Fruit fly (Drosophila melanogaster): ENCODE results near the gene Uros2.

Gene Uros2

DNA sequence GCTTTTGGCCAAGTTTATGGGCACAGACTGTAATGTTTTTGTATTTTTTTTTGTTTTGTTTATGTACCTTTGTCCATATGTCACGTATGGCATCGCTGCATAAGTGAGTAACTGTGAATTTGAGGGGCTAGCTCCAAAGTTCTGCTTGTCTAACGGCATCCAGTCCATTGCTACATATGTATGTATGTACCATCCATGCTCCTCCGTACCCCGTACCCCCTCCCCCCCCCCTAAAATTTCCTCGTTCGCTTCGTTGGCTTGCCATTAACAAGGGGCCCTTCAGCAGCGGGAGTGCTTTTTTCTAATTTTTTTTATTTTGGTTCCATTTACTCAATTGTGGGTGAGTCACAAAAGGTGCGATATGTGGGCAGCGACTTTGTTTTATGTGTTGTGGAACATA lies 25.8 kb downstream of the Uros2 start:
- TF ChIP-seq Sox102F (GFP tag; optimal IDR thresholded peaks at IDR 0.05): no peak
- no peak for TF ChIP-seq chm (GFP tag; IDR thresholded peaks at IDR 0.05)
- no peak for TF ChIP-seq jing (GFP tag; optimal IDR thresholded peaks at IDR 0.05)
- TF ChIP-seq CG16813 (GFP tag; IDR thresholded peaks at IDR 0.05; ENCODE audit: partially characterized antibody): no peak
- TF ChIP-seq CG8281 (tag; optimal IDR thresholded peaks at IDR 0.05): no peak
- TF ChIP-seq CG6654 (GFP tag; optimal IDR thresholded peaks at IDR 0.05): no peak
- TF ChIP-seq CG9609 (GFP tag; optimal IDR thresholded peaks at IDR 0.05): no peak
- TF ChIP-seq inv (GFP tag; IDR thresholded peaks at IDR 0.05; ENCODE audit: partially characterized antibody): no peak
- TF ChIP-seq CG14710 (tag; optimal IDR thresholded peaks at IDR 0.05): no peak
- TF ChIP-seq CG4328 (GFP tag; optimal IDR thresholded peaks at IDR 0.05): no peak
- no peak for TF ChIP-seq trh (GFP tag; optimal IDR thresholded peaks at IDR 0.05)
- peak; percentile 49 for TF ChIP-seq kni (GFP tag; optimal IDR thresholded peaks at IDR 0.05)
- TF ChIP-seq HLH3B (GFP tag; IDR thresholded peaks at IDR 0.05): no peak
- TF ChIP-seq lbe (GFP tag; optimal IDR thresholded peaks at IDR 0.05): no peak
- no peak for TF ChIP-seq Asciz (GFP tag; optimal IDR thresholded peaks at IDR 0.05)
- no peak for TF ChIP-seq CkIIα-i1 (GFP tag; IDR thresholded peaks at IDR 0.05)
- no peak for TF ChIP-seq MESR4 (GFP tag; optimal IDR thresholded peaks at IDR 0.05)
- TF ChIP-seq CG6689 (GFP tag; IDR thresholded peaks at IDR 0.05): no peak
- peak; percentile 83 for TF ChIP-seq crol (GFP tag; IDR thresholded peaks at IDR 0.05)
- no peak for TF ChIP-seq Atf6 (GFP tag; IDR thresholded peaks at IDR 0.05)
- no peak for TF ChIP-seq zf30C (GFP tag; optimal IDR thresholded peaks at IDR 0.05)
- no peak for TF ChIP-seq CG15514 (GFP tag; optimal IDR thresholded peaks at IDR 0.05)
- peak; percentile 71; the same call in 2 of the 3 replicates for TF ChIP-seq sr (GFP tag; IDR thresholded peaks at IDR 0.05)

DNA sequence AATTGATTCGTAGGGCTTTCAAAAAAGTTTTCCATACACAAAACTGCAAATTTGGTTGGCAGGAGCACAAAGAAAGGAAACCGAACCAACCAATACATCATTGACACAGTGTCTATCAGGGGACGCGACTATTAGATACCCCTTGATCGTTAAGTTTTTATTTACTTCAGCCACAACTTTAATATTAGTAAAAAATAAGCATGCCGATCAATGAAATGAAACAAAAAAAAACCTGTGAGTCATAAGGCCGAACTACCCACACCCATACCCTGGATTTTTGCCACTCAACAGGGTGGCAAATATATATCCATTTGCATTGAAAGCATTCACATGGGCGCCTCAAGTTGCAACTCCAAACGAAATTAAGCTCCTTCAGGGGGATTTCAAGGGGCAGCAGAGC lies 28.0 kb downstream of the Uros2 start:
- TF ChIP-seq Bdp1 (GFP tag; optimal IDR thresholded peaks at IDR 0.05) (no peak), danr (GFP tag; IDR thresholded peaks at IDR 0.05) (no peak), sob (GFP tag; IDR thresholded peaks at IDR 0.05) (peak; percentile 50; the same call in 1 of the 2 replicates), CG16863 (GFP tag; optimal IDR thresholded peaks at IDR 0.05) (peak; percentile 6), Pdp1 (GFP tag; optimal IDR thresholded peaks at IDR 0.05) (peak in 1 of 2 experiments; percentile 2), cad (GFP tag; optimal IDR thresholded peaks at IDR 0.05) (no peak), CG6689 (GFP tag; IDR thresholded peaks at IDR 0.05) (0 out of 2 replicates have a peak, but pooled peaks have one; percentile 34), CG34422 (GFP tag; IDR thresholded peaks at IDR 0.05) (peak; percentile 52; the same call in 1 of the 3 replicates), fd96Cb (tag; optimal IDR thresholded peaks at IDR 0.05) (peak; percentile 9), tgo (GFP tag; IDR thresholded peaks at IDR 0.05) (0 out of 3 replicates have a peak, but pooled peaks have one; percentile 13), CG4730 (GFP tag; IDR thresholded peaks at IDR 0.05) (0 out of 2 replicates have a peak, but pooled peaks have one; percentile 39), ken (GFP tag; IDR thresholded peaks at IDR 0.05) (peak; percentile 35; the same call in 1 of the 3 replicates), Xbp1 (GFP tag; optimal IDR thresholded peaks at IDR 0.05) (peak; percentile 37), pnt (GFP tag; optimal IDR thresholded peaks at IDR 0.05) (peak; percentile 29), CG5245 (GFP tag; optimal IDR thresholded peaks at IDR 0.05) (peak; percentile 1), lilli (GFP tag; optimal IDR thresholded peaks at IDR 0.05) (peak; percentile 28), CG30020 (tag; optimal IDR thresholded peaks at IDR 0.05) (no peak), odd (GFP tag; optimal IDR thresholded peaks at IDR 0.05) (no peak), CG32532 (GFP tag; IDR thresholded peaks at IDR 0.05) (peak; percentile 30; the same call in 1 of the 2 replicates), zfh1 (GFP tag; IDR thresholded peaks at IDR 0.05) (peak; percentile 65; the same call in 1 of the 3 replicates), ara (GFP tag; IDR thresholded peaks at IDR 0.05) (peak; percentile 56), CG10543 (GFP tag; optimal IDR thresholded peaks at IDR 0.05) (no peak), CkIIα-i1 (GFP tag; IDR thresholded peaks at IDR 0.05) (no peak), sim (GFP tag; IDR thresholded peaks at IDR 0.05) (no peak), Vsx1 (GFP tag; optimal IDR thresholded peaks at IDR 0.05) (no peak), Side (GFP tag; optimal IDR thresholded peaks at IDR 0.05) (peak; percentile 7), ATbp (GFP tag; optimal IDR thresholded peaks at IDR 0.05) (peak; percentile 1), en (GFP tag; optimal IDR thresholded peaks at IDR 0.05) (no peak), Ets65A (GFP tag) (peak; percentile 92), ttk (GFP tag; IDR thresholded peaks at IDR 0.05) (peak; percentile 50; the same call in 1 of the 2 replicates)

Data from whole organism, embryonic.